Fruit fly (Drosophila melanogaster): ENCODE data around the gene TfIIFalpha.

The TfIIFalpha gene

DNA sequence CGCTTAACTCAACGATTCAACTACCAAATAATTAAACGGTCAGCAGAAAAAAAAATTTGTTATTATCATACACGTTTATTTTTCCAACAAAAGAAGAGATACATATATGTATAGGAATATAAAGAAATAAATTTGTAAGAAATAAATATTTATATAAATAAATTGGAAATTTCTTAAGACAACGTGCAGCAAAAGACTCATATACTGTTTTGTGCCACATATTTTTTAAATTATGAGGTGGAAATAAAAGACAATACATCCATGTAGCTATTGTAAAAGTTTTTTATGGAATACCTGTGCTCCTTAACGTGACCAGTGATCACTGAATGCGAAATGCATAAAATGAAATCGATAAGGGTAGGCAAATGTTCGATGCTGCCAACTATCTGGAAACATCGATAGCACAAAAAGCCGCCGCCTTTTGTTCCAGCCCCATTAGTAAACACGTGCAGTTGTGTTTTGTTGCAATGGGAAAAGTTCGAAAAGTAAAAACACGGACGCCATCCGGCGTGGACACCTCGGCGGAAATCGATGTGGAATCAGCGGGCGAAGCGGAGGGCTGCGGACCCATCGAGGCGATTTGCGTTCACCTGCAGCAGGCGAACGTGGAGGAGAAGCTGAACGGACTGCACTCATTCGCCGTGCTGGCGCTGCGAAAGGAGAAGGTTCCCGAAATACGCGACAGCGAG, 11.6 kb upstream of the TfIIFalpha start, which contains the start of gene CG10286 (continued):
- TF ChIP-seq ken (GFP tag; IDR thresholded peaks at IDR 0.05) (no peak), CG6765 (GFP tag; optimal IDR thresholded peaks at IDR 0.05) (no peak), CG11398 (GFP tag; optimal IDR thresholded peaks at IDR 0.05) (no peak), CG12659 (GFP tag; optimal IDR thresholded peaks at IDR 0.05) (peak; percentile 42), maf-S (GFP tag; optimal IDR thresholded peaks at IDR 0.05) (no peak), PHDP (tag; optimal IDR thresholded peaks at IDR 0.05) (peak; percentile 58), prd (optimal IDR thresholded peaks at IDR 0.05) (no peak), prd (GFP tag; IDR thresholded peaks at IDR 0.05) (peak; percentile 30; the same call in 1 of the 3 replicates), CG33557 (GFP tag; optimal IDR thresholded peaks at IDR 0.05) (no peak), CG2129 (GFP tag; IDR thresholded peaks at IDR 0.05; ENCODE audit: partially characterized antibody) (0 out of 2 replicates have a peak, but pooled peaks have one; percentile 16), twi (tag; optimal IDR thresholded peaks at IDR 0.05) (no peak), CG12219 (GFP tag; optimal IDR thresholded peaks at IDR 0.05) (no peak), gfzf (GFP tag; optimal IDR thresholded peaks at IDR 0.05) (peak; percentile 74), NFAT (GFP tag; IDR thresholded peaks at IDR 0.05) (peak; percentile 52; the same call in 1 of the 2 replicates), CG8765 (GFP tag; IDR thresholded peaks at IDR 0.05) (no peak), z (GFP tag; IDR thresholded peaks at IDR 0.05) (no peak), gcm2 (GFP tag; optimal IDR thresholded peaks at IDR 0.05) (no peak), ro (GFP tag; IDR thresholded peaks at IDR 0.05) (no peak), CG12942 (GFP tag; optimal IDR thresholded peaks at IDR 0.05) (no peak), YL-1 (GFP tag; optimal IDR thresholded peaks at IDR 0.05) (peak; percentile 70), Ets97D (GFP tag; optimal IDR thresholded peaks at IDR 0.05) (peak; percentile 29), Stat92E (GFP tag; optimal IDR thresholded peaks at IDR 0.05) (no peak), org-1 (GFP tag; optimal IDR thresholded peaks at IDR 0.05) (no peak), salm (tag; optimal IDR thresholded peaks at IDR 0.05) (peak; percentile 23), tin (GFP tag; optimal IDR thresholded peaks at IDR 0.05) (no peak), Nf-YA (GFP tag; IDR thresholded peaks at IDR 0.05) (no peak), sc (optimal IDR thresholded peaks at IDR 0.05) (no peak), sc (GFP tag; optimal IDR thresholded peaks at IDR 0.05) (no peak), Oaz (GFP tag; IDR thresholded peaks at IDR 0.05) (peak; percentile 34; the same call in 1 of the 2 replicates), ab (GFP tag; optimal IDR thresholded peaks at IDR 0.05) (no peak), Kr (GFP tag; optimal IDR thresholded peaks at IDR 0.05) (no peak), CG8359 (GFP tag; optimal IDR thresholded peaks at IDR 0.05; ENCODE audit: borderline replicate concordance) (no peak), crol (GFP tag; IDR thresholded peaks at IDR 0.05) (no peak), CG6254 (GFP tag; optimal IDR thresholded peaks at IDR 0.05) (peak; percentile 13), otp (GFP tag; IDR thresholded peaks at IDR 0.05) (no peak), CG9727 (GFP tag; optimal IDR thresholded peaks at IDR 0.05) (peak; percentile 48), Bgb (GFP tag; IDR thresholded peaks at IDR 0.05; ENCODE audit: partially characterized antibody) (peak; percentile 85), CG6683 (GFP tag; optimal IDR thresholded peaks at IDR 0.05) (no peak), CG6854 (GFP tag; optimal IDR thresholded peaks at IDR 0.05) (no peak), pum (GFP tag; optimal IDR thresholded peaks at IDR 0.05) (no peak), CG13287 (GFP tag; IDR thresholded peaks at IDR 0.05; ENCODE audit: partially characterized antibody) (peak; percentile 78), pan (optimal IDR thresholded peaks at IDR 0.05) (no peak), pan (GFP tag; optimal IDR thresholded peaks at IDR 0.05 in 1 of 2, IDR thresholded peaks at IDR 0.05 in 1 of 2) (no peak), CG11504 (tag; optimal IDR thresholded peaks at IDR 0.05) (no peak), CG1602 (GFP tag; optimal IDR thresholded peaks at IDR 0.05) (no peak), CG1529 (GFP tag; optimal IDR thresholded peaks at IDR 0.05) (no peak), bab2 (GFP tag; optimal IDR thresholded peaks at IDR 0.05) (no peak), Ets65A (GFP tag) (no peak), CG11696 (GFP tag; IDR thresholded peaks at IDR 0.05) (no peak), Aef1 (GFP tag; IDR thresholded peaks at IDR 0.05) (no peak), zfh2 (GFP tag; optimal IDR thresholded peaks at IDR 0.05) (peak; percentile 8)

Data from whole organism, embryonic.